Fruit fly (Drosophila melanogaster): ENCODE measurements around the gene Vps45.

- no peak for TF ChIP-seq CTCF (optimal IDR thresholded peaks at IDR 0.05)
- no peak for TF ChIP-seq CG8478 (optimal IDR thresholded peaks at IDR 0.05)
Observed at dm6 chr3R:9601949-9602348, 38.2 kb downstream of the Vps45 start.

Measured in S2 (cell line).